Worm (Caenorhabditis elegans): ENCODE data around the gene F52H2.3.

F52H2.3 gene

DNA sequence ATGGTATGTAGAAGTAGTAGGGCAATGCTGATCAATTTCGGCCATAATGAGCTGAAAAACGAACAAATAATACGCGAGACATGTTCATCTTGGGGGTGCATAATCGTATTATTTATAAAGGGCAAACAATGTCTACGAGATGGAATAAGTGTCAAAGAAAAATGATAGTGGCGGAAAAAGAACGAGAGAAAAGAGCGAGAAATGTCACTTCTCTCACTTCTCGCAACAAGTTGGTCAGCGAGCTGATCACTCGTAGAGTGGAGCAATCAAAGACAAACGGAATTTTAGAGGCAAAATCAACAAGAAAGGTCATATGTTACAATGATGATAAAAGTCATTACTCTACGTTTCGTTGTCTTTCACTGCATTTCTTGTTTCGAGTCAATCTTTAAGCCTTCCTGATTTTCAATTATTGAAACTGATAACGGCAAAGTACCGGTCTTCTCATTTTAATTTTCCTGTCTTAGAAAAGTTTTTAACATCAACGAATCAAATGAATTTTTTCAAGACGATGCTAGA is at the start of gene F52H2.3:
F52H2.3 (minus strand) TSS at position 51 of the 519 bp plus-strand sequence.
- TF ChIP-seq klf-2 (GFP tag; conservative IDR thresholded peaks at IDR 0.05): no peak
- TF ChIP-seq tab-1 (GFP tag; IDR thresholded peaks at IDR 0.05): no peak
- TF ChIP-seq ztf-23 (GFP tag; IDR thresholded peaks at IDR 0.05): no peak
- TF ChIP-seq med-1 (GFP tag; optimal IDR thresholded peaks at IDR 0.05; ENCODE audit: insufficient read depth): no peak
- TF ChIP-seq flt-1 (GFP tag; IDR thresholded peaks at IDR 0.05): no peak

- no peak for TF ChIP-seq ref-1 (GFP tag; conservative IDR thresholded peaks at IDR 0.05)
- no peak for TF ChIP-seq ztf-23 (GFP tag; IDR thresholded peaks at IDR 0.05)
These were observed 49.2 kb upstream of the F52H2.3 start for ce11 chrX:2590023-2590422.

ce11 chrX:2588012-2588411 is 47.2 kb upstream of the F52H2.3 start:
- TF ChIP-seq flt-1 (GFP tag; IDR thresholded peaks at IDR 0.05) (no peak), tab-1 (GFP tag; IDR thresholded peaks at IDR 0.05) (no peak), ztf-23 (GFP tag; IDR thresholded peaks at IDR 0.05) (no peak), T22C8.4 (GFP tag; IDR thresholded peaks at IDR 0.05) (no peak)

DNA sequence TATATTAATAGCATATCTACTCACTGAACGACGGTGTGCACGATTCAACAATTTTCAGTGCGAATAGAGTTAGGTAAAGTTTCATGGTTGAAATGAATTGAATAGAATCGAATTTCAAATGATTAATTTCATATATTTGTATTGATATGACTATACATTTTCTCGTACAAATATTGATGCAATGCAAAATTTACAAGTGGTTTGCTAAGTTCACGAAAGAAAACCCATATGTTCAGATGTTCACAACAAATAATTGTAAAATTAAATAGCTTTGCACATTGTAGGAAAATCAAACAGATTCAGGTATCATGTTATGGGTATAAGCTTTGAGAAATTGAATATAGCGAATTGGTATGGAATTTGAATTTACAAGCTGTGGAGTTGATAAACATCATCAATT is 44.8 kb upstream of the F52H2.3 start, which contains the start of gene H01M10.2:
H01M10.2 (minus strand) TSS at position 101 of the 400 bp plus-strand sequence.
- TF ChIP-seq T22C8.4 (GFP tag; IDR thresholded peaks at IDR 0.05) (no peak), klf-2 (GFP tag; conservative IDR thresholded peaks at IDR 0.05) (no peak), ztf-23 (GFP tag; IDR thresholded peaks at IDR 0.05) (no peak), tab-1 (GFP tag; IDR thresholded peaks at IDR 0.05) (no peak), ref-1 (GFP tag; conservative IDR thresholded peaks at IDR 0.05) (no peak), flt-1 (GFP tag; IDR thresholded peaks at IDR 0.05) (no peak), cog-1 (tag; optimal IDR thresholded peaks at IDR 0.05) (no peak), med-1 (GFP tag; optimal IDR thresholded peaks at IDR 0.05; ENCODE audit: insufficient read depth) (no peak), ztf-29 (GFP tag; IDR thresholded peaks at IDR 0.05) (no peak)

DNA sequence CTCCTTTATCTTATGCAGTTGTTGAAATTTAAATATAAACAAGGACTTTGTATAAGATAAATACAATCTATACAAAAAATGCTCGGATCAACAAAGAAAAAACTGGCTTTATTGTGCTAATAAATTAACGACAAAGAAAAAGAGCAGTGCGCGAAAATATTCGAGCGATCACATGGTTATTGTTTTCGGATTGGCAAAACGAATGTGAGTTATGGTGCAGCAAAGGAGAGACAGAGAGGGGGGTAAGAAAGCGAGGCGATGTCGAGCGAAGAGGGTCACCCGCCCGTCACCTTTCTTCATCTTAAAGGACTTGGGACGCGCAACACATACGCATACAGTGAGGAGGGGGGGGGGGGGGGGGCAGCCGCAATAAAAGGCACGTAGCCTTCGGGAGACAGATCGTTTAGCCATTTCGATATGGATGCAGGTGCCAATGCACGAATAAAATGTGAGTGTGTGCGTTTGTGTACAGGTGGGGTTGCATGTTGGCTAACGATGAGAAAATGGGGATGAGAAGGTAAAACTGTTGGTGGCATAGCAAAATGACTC is 42.4 kb upstream of the F52H2.3 start:
- TF ChIP-seq cog-1 (tag; optimal IDR thresholded peaks at IDR 0.05): no peak
- peak; percentile 46; the same call in 1 of the 2 replicates for TF ChIP-seq ztf-29 (GFP tag; IDR thresholded peaks at IDR 0.05)
- no peak for TF ChIP-seq ztf-23 (GFP tag; IDR thresholded peaks at IDR 0.05)
- 0 out of 2 replicates have a peak, but pooled peaks have one; percentile 57 for TF ChIP-seq flt-1 (GFP tag; IDR thresholded peaks at IDR 0.05)
- no peak for TF ChIP-seq tab-1 (GFP tag; IDR thresholded peaks at IDR 0.05)
- TF ChIP-seq med-1 (GFP tag; optimal IDR thresholded peaks at IDR 0.05; ENCODE audit: insufficient read depth): no peak
- TF ChIP-seq T22C8.4 (GFP tag; IDR thresholded peaks at IDR 0.05): no peak
- no peak for TF ChIP-seq klf-2 (GFP tag; conservative IDR thresholded peaks at IDR 0.05)

- TF ChIP-seq tab-1 (GFP tag; IDR thresholded peaks at IDR 0.05) (no peak), T22C8.4 (GFP tag; IDR thresholded peaks at IDR 0.05) (no peak), cog-1 (tag; optimal IDR thresholded peaks at IDR 0.05) (no peak), med-1 (GFP tag; optimal IDR thresholded peaks at IDR 0.05; ENCODE audit: insufficient read depth) (no peak), flt-1 (GFP tag; IDR thresholded peaks at IDR 0.05) (no peak), ztf-23 (GFP tag; IDR thresholded peaks at IDR 0.05) (no peak), klf-2 (GFP tag; conservative IDR thresholded peaks at IDR 0.05) (no peak), ref-1 (GFP tag; conservative IDR thresholded peaks at IDR 0.05) (no peak), ztf-29 (GFP tag; IDR thresholded peaks at IDR 0.05) (no peak)
These were observed 41.2 kb upstream of the F52H2.3 start for ce11 chrX:2581828-2582589.

- no peak for TF ChIP-seq flt-1 (GFP tag; IDR thresholded peaks at IDR 0.05)
These were observed 39.7 kb upstream of the F52H2.3 start, which contains the start of gene H01M10.1 for ce11 chrX:2580524-2580981. TSS of gene H01M10.1 (minus strand) at chrX:2580574.

ce11 chrX:2577442-2577841 is 36.6 kb upstream of the F52H2.3 start, which contains the start of gene ttr-42:
TSS of gene ttr-42 (plus strand) at chrX:2577742.
- TF ChIP-seq ztf-23 (GFP tag; IDR thresholded peaks at IDR 0.05) (no peak), ref-1 (GFP tag; conservative IDR thresholded peaks at IDR 0.05) (no peak), flt-1 (GFP tag; IDR thresholded peaks at IDR 0.05) (no peak), tab-1 (GFP tag; IDR thresholded peaks at IDR 0.05) (no peak), klf-2 (GFP tag; conservative IDR thresholded peaks at IDR 0.05) (no peak), ztf-29 (GFP tag; IDR thresholded peaks at IDR 0.05) (no peak), T22C8.4 (GFP tag; IDR thresholded peaks at IDR 0.05) (no peak)

DNA sequence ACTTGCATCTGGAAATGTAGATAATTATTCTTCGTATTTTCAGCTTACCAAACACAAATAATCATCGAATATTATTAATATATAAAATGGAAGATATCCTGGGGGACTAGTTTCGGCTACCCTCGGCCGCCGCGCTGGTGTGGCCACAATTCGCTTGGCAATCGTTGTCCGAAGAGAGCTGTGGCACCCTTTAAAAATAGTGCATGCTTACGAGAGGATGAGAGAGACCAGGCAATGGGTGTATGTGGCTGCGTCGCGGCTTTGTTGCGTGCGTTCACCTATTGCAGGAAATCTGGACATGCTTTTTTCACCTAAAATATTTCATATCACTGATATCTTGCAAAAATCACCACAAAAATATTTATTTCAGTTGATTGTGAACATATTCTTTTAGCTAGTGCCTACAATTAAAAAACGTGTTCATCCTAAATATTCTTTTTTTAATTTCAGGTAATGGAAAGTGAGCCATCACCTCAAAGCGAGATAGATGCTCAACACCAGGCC is 31.8 kb upstream of the F52H2.3 start, which contains the start of the genes ccd-5 and F52H2.1:
ccd-5 (minus strand) TSS at position 8 of the 504 bp plus-strand sequence.
F52H2.1 (plus strand) TSS at position 454 of the 504 bp plus-strand sequence.
- no peak for TF ChIP-seq ref-1 (GFP tag; conservative IDR thresholded peaks at IDR 0.05)

ce11 chrX:2569040-2569439 is 28.2 kb upstream of the F52H2.3 start:
- no peak for TF ChIP-seq ref-1 (GFP tag; conservative IDR thresholded peaks at IDR 0.05)
- TF ChIP-seq med-1 (GFP tag; optimal IDR thresholded peaks at IDR 0.05; ENCODE audit: insufficient read depth): no peak
- no peak for TF ChIP-seq T22C8.4 (GFP tag; IDR thresholded peaks at IDR 0.05)
- no peak for TF ChIP-seq flt-1 (GFP tag; IDR thresholded peaks at IDR 0.05)
- TF ChIP-seq cog-1 (tag; optimal IDR thresholded peaks at IDR 0.05): no peak
- TF ChIP-seq ztf-23 (GFP tag; IDR thresholded peaks at IDR 0.05): no peak
- no peak for TF ChIP-seq ztf-29 (GFP tag; IDR thresholded peaks at IDR 0.05)
- TF ChIP-seq tab-1 (GFP tag; IDR thresholded peaks at IDR 0.05): no peak
- no peak for TF ChIP-seq klf-2 (GFP tag; conservative IDR thresholded peaks at IDR 0.05)
